Worm (Caenorhabditis elegans) whole organism, young adult: ENCODE data around the gene C54E10.10.

Source experiments
- D2030.7 ChIP-seq: fragments of 200-800 bp; sonication (Bioruptor generic); IDR thresholded peaks from 2 replicates; pipeline ENCODE4 v1.3.6; 2022; ENCODE audit warnings: missing genetic modification reagents, missing genetic modification characterization, missing compliant biosample characterization
- aptf-2 ChIP-seq: fragments of 200-800 bp; sonication (Bioruptor generic); conservative IDR thresholded peaks from 2 replicates; pipeline ENCODE4 v1.3.6; 2022; ENCODE audit warnings: missing genetic modification reagents, missing genetic modification characterization, missing compliant biosample characterization
- athp-1 ChIP-seq: sonication (generic microtip); optimal IDR thresholded peaks from 2 replicates; lab custom pipeline; 2017; ENCODE audit warnings: mild to moderate bottlenecking, missing genetic modification characterization, missing compliant biosample characterization
- attf-5 ChIP-seq: fragments of 200-800 bp; sonication (Bioruptor generic); optimal IDR thresholded peaks from 2 replicates; lab custom pipeline; 2018; ENCODE audit warnings: mild to moderate bottlenecking, missing genetic modification characterization, missing compliant biosample characterization
- cebp-1 ChIP-seq, 2 experiments: fragments of 200-800 bp in 1 of 2; sonication (Bioruptor generic) in 1 of 2; sonication (generic microtip) in 1 of 2; IDR thresholded peaks in 1 of 2; optimal IDR thresholded peaks in 1 of 2; 2 replicates each; pipeline versions ENCODE4 v1.3.6 to Lab custom; 2017 to 2022; ENCODE audit warnings: missing compliant biosample characterization in 2 of 2, missing genetic modification characterization in 2 of 2, mild to moderate bottlenecking in 1 of 2, missing genetic modification reagents in 1 of 2, moderate library complexity in 1 of 2
- ceh-79 ChIP-seq: sonication (generic microtip); optimal IDR thresholded peaks from 2 replicates; lab custom pipeline; 2017; ENCODE audit warnings: mild to moderate bottlenecking, missing genetic modification characterization, missing compliant biosample characterization
- ceh-91 ChIP-seq: fragments of 200-800 bp; sonication (Bioruptor generic); IDR thresholded peaks from 2 replicates; pipeline ENCODE4 v1.3.6; 2022; ENCODE audit warnings: missing genetic modification reagents, missing genetic modification characterization, missing compliant biosample characterization
- chd-7 ChIP-seq: sonication (generic microtip); optimal IDR thresholded peaks from 2 replicates; lab custom pipeline; 2016; ENCODE audit warnings: mild to moderate bottlenecking, missing genetic modification characterization, moderate library complexity, missing compliant biosample characterization
- hmg-1.2 ChIP-seq: fragments of 200-800 bp; sonication (Bioruptor generic); IDR thresholded peaks from 2 replicates; pipeline ENCODE4 v1.3.6; 2022; ENCODE audit warnings: missing genetic modification reagents, missing genetic modification characterization, missing compliant biosample characterization
- lag-1 ChIP-seq: fragments of 200-800 bp; sonication (Bioruptor generic); IDR thresholded peaks from 2 replicates; pipeline ENCODE4 v1.3.6; 2022; ENCODE audit warnings: missing genetic modification reagents, missing genetic modification characterization, missing compliant biosample characterization
- let-607 ChIP-seq, 2 experiments: fragments of 200-800 bp in 1 of 2; sonication (Bioruptor generic) in 1 of 2; sonication (generic microtip) in 1 of 2; optimal IDR thresholded peaks; 2 replicates each; lab custom pipeline; 2016 to 2018; ENCODE audit warnings: mild to moderate bottlenecking in 2 of 2, missing compliant biosample characterization in 2 of 2, missing genetic modification characterization in 2 of 2, moderate library complexity in 2 of 2, missing genotype in 1 of 2
- lin-26 ChIP-seq: fragments of 200-800 bp; sonication (Bioruptor generic); IDR thresholded peaks from 2 replicates; pipeline ENCODE4 v1.3.6; 2022; ENCODE audit warnings: missing genetic modification reagents, missing genetic modification characterization, missing compliant biosample characterization
- lin-40 ChIP-seq: sonication (generic microtip); optimal IDR thresholded peaks from 2 replicates; lab custom pipeline; 2016; ENCODE audit warnings: missing genetic modification characterization, mild to moderate bottlenecking, missing compliant biosample characterization, missing genotype, missing genetic modification reagents
- lin-54 ChIP-seq: fragments of 200-800 bp; sonication (Bioruptor generic); optimal IDR thresholded peaks from 2 replicates; lab custom pipeline; 2018; ENCODE audit warnings: mild to moderate bottlenecking, missing genetic modification characterization, missing compliant biosample characterization
- lsl-1 ChIP-seq: fragments of 200-800 bp; sonication (Bioruptor generic); optimal IDR thresholded peaks from 2 replicates; lab custom pipeline; 2018; ENCODE audit warnings: mild to moderate bottlenecking, missing genetic modification characterization, moderate library complexity, missing compliant biosample characterization
- lsy-27 ChIP-seq: sonication (generic microtip); optimal IDR thresholded peaks from 2 replicates; lab custom pipeline; 2017; ENCODE audit warnings: missing genetic modification characterization, mild to moderate bottlenecking, missing compliant biosample characterization, antibody characterized with exemption, missing genotype, borderline replicate concordance; ENCODE audit not compliant: insufficient read depth
- mcd-1 ChIP-seq: fragments of 200-800 bp; sonication (Bioruptor generic); IDR thresholded peaks from 2 replicates; pipeline ENCODE4 v1.3.6; 2022; ENCODE audit warnings: missing genetic modification reagents, missing genetic modification characterization, missing compliant biosample characterization
- mes-4 ChIP-seq: sonication (generic microtip); optimal IDR thresholded peaks from 2 replicates; lab custom pipeline; 2016; ENCODE audit warnings: missing genotype, missing genetic modification characterization, missing compliant biosample characterization
- mxl-1 ChIP-seq: sonication (generic microtip); optimal IDR thresholded peaks from 2 replicates; lab custom pipeline; 2016; ENCODE audit warnings: missing genetic modification characterization, missing compliant biosample characterization
- nhr-120 ChIP-seq: fragments of 200-800 bp; sonication (Bioruptor generic); IDR thresholded peaks from 2 replicates; pipeline ENCODE4 v1.3.6; 2022; ENCODE audit warnings: missing genetic modification characterization, missing compliant biosample characterization
- rec-8 ChIP-seq, 2 experiments: sonication (generic microtip); optimal IDR thresholded peaks; 2 replicates each; lab custom pipeline; 2016; ENCODE audit warnings: mild to moderate bottlenecking in 2 of 2, missing genetic modification characterization in 2 of 2, missing genetic modification reagents in 2 of 2, missing genotype in 2 of 2, missing biosample characterization in 1 of 2, missing compliant biosample characterization in 1 of 2, moderate library complexity in 1 of 2
- repo-1 ChIP-seq: sonication (generic microtip); optimal IDR thresholded peaks from 2 replicates; lab custom pipeline; 2017; ENCODE audit warnings: mild to moderate bottlenecking, missing genetic modification characterization, missing compliant biosample characterization
- rpc-1 ChIP-seq, 2 experiments: fragments of 150-350 bp in 1 of 2; sonication (generic microtip) in 1 of 2; optimal IDR thresholded peaks; 2 replicates each; lab custom pipeline; 2014 to 2018; ENCODE audit warnings: missing biosample characterization in 1 of 2, missing genetic modification characterization in 1 of 2, missing genetic modification reagents in 1 of 2, missing genotype in 1 of 2
- sea-2 ChIP-seq: fragments of 200-800 bp; sonication (Bioruptor generic); IDR thresholded peaks from 2 replicates; pipeline ENCODE4 v1.3.6; 2022; ENCODE audit warnings: missing genetic modification characterization, missing compliant biosample characterization
- snpc-4 ChIP-seq, 5 experiments: fragments of 150-350 bp in 1 of 5; sonication (generic microtip) in 4 of 5; optimal IDR thresholded peaks; 2 replicates each; lab custom pipeline; 2014 to 2018; ENCODE audit warnings: missing genetic modification characterization in 5 of 5, missing biosample characterization in 3 of 5, antibody characterized with exemption in 2 of 5, mild to moderate bottlenecking in 2 of 5, missing compliant biosample characterization in 2 of 5, missing genotype in 2 of 5, moderate library complexity in 2 of 5, missing genetic modification reagents in 1 of 5
- tbp1 ChIP-seq: fragments of 200-800 bp; sonication (Bioruptor generic); optimal IDR thresholded peaks from 2 replicates; lab custom pipeline; 2018; ENCODE audit warnings: mild to moderate bottlenecking, missing genetic modification characterization, missing compliant biosample characterization
- zfh-2 ChIP-seq: fragments of 200-800 bp; sonication (Bioruptor generic); conservative IDR thresholded peaks from 2 replicates; pipeline ENCODE4 v1.3.6; 2022; ENCODE audit warnings: missing genetic modification reagents, missing genetic modification characterization, missing compliant biosample characterization
- ztf-26 ChIP-seq: sonication (generic microtip); optimal IDR thresholded peaks from 2 replicates; lab custom pipeline; 2017; ENCODE audit warnings: missing genetic modification characterization, missing compliant biosample characterization
- ztf-3 ChIP-seq: fragments of 200-800 bp; sonication (Bioruptor generic); optimal IDR thresholded peaks from 2 replicates; lab custom pipeline; 2018; ENCODE audit warnings: mild to moderate bottlenecking, missing genetic modification characterization, missing compliant biosample characterization

Gene C54E10.10

ce11 chrV:18821569-18821968 lies 18.4 kb upstream of the C54E10.10 start:
- TF ChIP-seq cebp-1 (GFP tag; IDR thresholded peaks at IDR 0.05; lab: Robert Waterston, UW), result no peak
- TF ChIP-seq cebp-1 (tag; optimal IDR thresholded peaks at IDR 0.05; lab: Kevin White, UChicago), result no peak
- no peak for TF ChIP-seq sea-2 (GFP tag; lab: Robert Waterston, UW)
- TF ChIP-seq ceh-91 (GFP tag; lab: Robert Waterston, UW), result no peak
- TF ChIP-seq athp-1 (tag; lab: Kevin White, UChicago), result no peak
- no peak for TF ChIP-seq rec-8 (tag; optimal IDR thresholded peaks at IDR 0.05; lab: Kevin White, UChicago)
- no peak for TF ChIP-seq snpc-4 (GFP tag; optimal IDR thresholded peaks at IDR 0.05; lab: Kevin White, UChicago)
- no peak for TF ChIP-seq snpc-4 (tag; optimal IDR thresholded peaks at IDR 0.05; lab: Kevin White, UChicago)
- no peak for TF ChIP-seq lag-1 (GFP tag; lab: Robert Waterston, UW)
- no peak for TF ChIP-seq rpc-1 (optimal IDR thresholded peaks at IDR 0.05; lab: Kevin White, UChicago)
- TF ChIP-seq rpc-1 (tag; optimal IDR thresholded peaks at IDR 0.05; lab: Kevin White, UChicago), result no peak

- TF ChIP-seq aptf-2 (GFP tag; lab: Robert Waterston, UW), result no peak
- TF ChIP-seq ztf-3, result no peak
- TF ChIP-seq repo-1 (tag; lab: Kevin White, UChicago), result no peak
- TF ChIP-seq chd-7 (tag; lab: Kevin White, UChicago), result no peak
- TF ChIP-seq let-607 (tag; optimal IDR thresholded peaks at IDR 0.05; lab: Kevin White, UChicago), result no peak
- TF ChIP-seq D2030.7 (GFP tag; lab: Robert Waterston, UW), result no peak
- TF ChIP-seq tbp1 (GFP tag; lab: Kevin White, UChicago), result no peak
- TF ChIP-seq lin-54 (GFP tag; lab: Kevin White, UChicago), result no peak
- no peak for TF ChIP-seq mxl-1 (tag; lab: Kevin White, UChicago)
- no peak for TF ChIP-seq lsl-1 (GFP tag; lab: Kevin White, UChicago)
- TF ChIP-seq lsy-27 (tag; lab: Kevin White, UChicago), result no peak
Measured at ce11 chrV:18819643-18820042, 16.5 kb upstream of the C54E10.10 start, which contains the start of gene ncs-5. Gene ncs-5, plus strand, starts transcription at chrV:18819766.

- TF ChIP-seq ceh-79 (tag; lab: Kevin White, UChicago), result no peak
- no peak for TF ChIP-seq mes-4
- TF ChIP-seq attf-5 (GFP tag; lab: Kevin White, UChicago), result no peak
- TF ChIP-seq, all 124 proteins: peak for 0
Measured at ce11 chrV:18811360-18811759, 8.2 kb upstream of the C54E10.10 start, which contains the start of gene C54E10.7. Gene C54E10.7, plus strand, starts transcription at chrV:18811660.

ce11 chrV:18810705-18811104 lies 7.5 kb upstream of the C54E10.10 start, which contains the start of gene C54E10.3:
Gene C54E10.3, plus strand, starts transcription at chrV:18811005.
- no peak for TF ChIP-seq sea-2 (GFP tag; lab: Robert Waterston, UW)
- no peak for TF ChIP-seq mcd-1 (GFP tag; lab: Robert Waterston, UW)
- TF ChIP-seq cebp-1 (GFP tag; IDR thresholded peaks at IDR 0.05; lab: Robert Waterston, UW), result no peak
- TF ChIP-seq cebp-1 (tag; optimal IDR thresholded peaks at IDR 0.05; lab: Kevin White, UChicago), result no peak
- TF ChIP-seq lin-26 (GFP tag; lab: Robert Waterston, UW), result no peak
- no peak for TF ChIP-seq ztf-3
- TF ChIP-seq lin-40 (tag; lab: Kevin White, UChicago), result no peak
- TF ChIP-seq, all 124 proteins: peak for 0

- TF ChIP-seq nhr-120 (GFP tag; lab: Robert Waterston, UW) (no peak), hmg-1.2 (GFP tag; lab: Robert Waterston, UW) (peak; percentile 63; the same call in 1 of the 2 replicates), zfh-2 (0 out of 2 replicates have a peak, but pooled peaks have one; percentile 38), ztf-26 (no peak)
- TF ChIP-seq, all 124 proteins: peak for 2
Measured at ce11 chrV:18808621-18809020, 5.5 kb upstream of the C54E10.10 start, which contains the start of gene C54E10.6. Gene C54E10.6, minus strand, starts transcription at chrV:18808729.
